Worm (Caenorhabditis elegans) whole organism, early embryonic: ENCODE measurements around the gene ina-1.

Experiments
- ama-1 ChIP-seq: fragments of 150-350 bp; optimal IDR thresholded peaks from 2 replicates; lab custom pipeline; 2014
- ceh-36 ChIP-seq: sonication (generic microtip); optimal IDR thresholded peaks from 2 replicates; lab custom pipeline; 2016; ENCODE audit warnings: missing genetic modification characterization, inconsistent platforms, missing compliant biosample characterization
- sea-1 ChIP-seq: fragments of 200-800 bp; sonication (Bioruptor generic); conservative IDR thresholded peaks from 2 replicates; pipeline ENCODE4 v1.3.6; 2022; ENCODE audit warnings: missing genetic modification characterization, missing compliant biosample characterization

- TF ChIP-seq ceh-36 (tag; lab: Kevin White, UChicago): no peak
- TF ChIP-seq ama-1: no peak
- TF ChIP-seq sea-1 (GFP tag; lab: Robert Waterston, UW): 0 out of 2 replicates have a peak, but pooled peaks have one; percentile 44
These were observed 3.4 kb upstream of the ina-1 start for ce11 chrIII:9176008-9176407.
